Worm (Caenorhabditis elegans): ENCODE measurements around the gene C12D8.9.

Gene C12D8.9

DNA sequence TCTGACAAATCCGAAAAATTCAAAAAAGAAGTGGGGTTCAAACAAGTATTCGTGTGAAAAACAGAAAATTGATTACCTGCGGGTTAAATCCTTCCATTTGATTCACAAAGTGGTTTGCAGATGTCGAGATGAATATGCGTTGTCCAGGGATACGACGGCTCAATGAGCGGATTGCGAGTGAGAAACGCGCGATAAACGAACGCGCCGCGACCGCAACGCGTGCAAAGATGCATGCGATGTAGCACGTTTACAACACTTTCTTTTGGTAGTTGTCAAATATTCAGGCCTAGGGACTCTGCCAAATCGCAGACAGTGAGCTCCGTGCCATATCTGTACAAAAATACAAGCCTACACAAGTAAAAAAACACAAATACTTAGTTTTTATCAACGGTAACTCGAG is 4.3 kb downstream of the C12D8.9 start, which contains the start of gene fubl-1 (continued):
- no peak for TF ChIP-seq elt-3 (tag; optimal IDR thresholded peaks at IDR 0.05)
- no peak for TF ChIP-seq unc-30 (tag; optimal IDR thresholded peaks at IDR 0.05)
- TF ChIP-seq nhr-71 (tag; optimal IDR thresholded peaks at IDR 0.05): peak; percentile 24
- no peak for TF ChIP-seq nhr-19 (GFP tag; conservative IDR thresholded peaks at IDR 0.05)
- TF ChIP-seq unc-130 (tag; optimal IDR thresholded peaks at IDR 0.05): no peak
- TF ChIP-seq ceh-82 (tag; optimal IDR thresholded peaks at IDR 0.05): peak in 1 of 3 experiments; percentile 61
- no peak for TF ChIP-seq nhr-77 (tag; optimal IDR thresholded peaks at IDR 0.05)
- TF ChIP-seq jun-1 (tag; optimal IDR thresholded peaks at IDR 0.05): no peak
- TF ChIP-seq lin-14 (GFP tag; optimal IDR thresholded peaks at IDR 0.05): peak; percentile 43
- peak in 2 of 3 experiments; percentile 41 to 62 for TF ChIP-seq dpl-1 (GFP tag; optimal IDR thresholded peaks at IDR 0.05)
- no peak for TF ChIP-seq lin-13 (GFP tag; optimal IDR thresholded peaks at IDR 0.05)
- no peak for TF ChIP-seq sup-37 (GFP tag; optimal IDR thresholded peaks at IDR 0.05)
- TF ChIP-seq grh-1 (GFP tag; IDR thresholded peaks at IDR 0.05): no peak
- no peak for TF ChIP-seq rnt-1 (tag; optimal IDR thresholded peaks at IDR 0.05)
- no peak for TF ChIP-seq ets-5 (GFP tag; IDR thresholded peaks at IDR 0.05)
- TF ChIP-seq fkh-8 (tag; optimal IDR thresholded peaks at IDR 0.05): peak; percentile 74
- no peak for TF ChIP-seq nhr-85 (tag)
- no peak for TF ChIP-seq pag-3 (tag; optimal IDR thresholded peaks at IDR 0.05; ENCODE audit: borderline replicate concordance, insufficient read depth)
- TF ChIP-seq F16B12.6 (tag; optimal IDR thresholded peaks at IDR 0.05): no peak
- TF ChIP-seq pqm-1 (tag; optimal IDR thresholded peaks at IDR 0.05): no peak

DNA sequence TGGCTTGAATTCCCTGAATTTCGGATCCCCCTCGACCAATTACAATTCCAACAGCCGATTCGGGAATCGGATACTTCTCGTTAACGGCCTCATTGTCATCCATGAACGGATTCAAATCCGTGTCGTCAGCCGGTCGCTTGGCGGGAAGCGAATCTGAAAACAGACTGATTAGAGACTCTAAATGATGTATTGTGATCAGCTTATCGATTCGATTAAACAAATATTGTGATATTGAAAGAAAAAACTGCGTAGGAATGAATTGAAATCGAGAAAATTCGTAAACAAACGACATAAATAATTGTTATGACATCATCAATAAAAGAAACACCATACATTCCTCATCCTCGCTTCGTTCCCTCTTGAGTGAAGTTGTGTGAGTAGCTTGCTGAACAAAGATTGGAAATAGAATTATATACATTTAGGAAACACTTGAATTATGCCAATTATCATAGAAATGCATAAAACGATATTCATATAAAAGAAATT is 5.0 kb downstream of the C12D8.9 start:
- TF ChIP-seq nhr-85 (tag) (peak; percentile 53), tbx-2 (tag; optimal IDR thresholded peaks at IDR 0.05) (no peak), pag-3 (tag; optimal IDR thresholded peaks at IDR 0.05; ENCODE audit: borderline replicate concordance, insufficient read depth) (no peak), aly-2 (tag; optimal IDR thresholded peaks at IDR 0.05) (no peak), efl-1 (optimal IDR thresholded peaks at IDR 0.05) (no peak), efl-1 (GFP tag; optimal IDR thresholded peaks at IDR 0.05 in 1 of 2) (peak in 1 of 2 experiments; percentile 11), mdl-1 (tag; optimal IDR thresholded peaks at IDR 0.05) (no peak)

DNA sequence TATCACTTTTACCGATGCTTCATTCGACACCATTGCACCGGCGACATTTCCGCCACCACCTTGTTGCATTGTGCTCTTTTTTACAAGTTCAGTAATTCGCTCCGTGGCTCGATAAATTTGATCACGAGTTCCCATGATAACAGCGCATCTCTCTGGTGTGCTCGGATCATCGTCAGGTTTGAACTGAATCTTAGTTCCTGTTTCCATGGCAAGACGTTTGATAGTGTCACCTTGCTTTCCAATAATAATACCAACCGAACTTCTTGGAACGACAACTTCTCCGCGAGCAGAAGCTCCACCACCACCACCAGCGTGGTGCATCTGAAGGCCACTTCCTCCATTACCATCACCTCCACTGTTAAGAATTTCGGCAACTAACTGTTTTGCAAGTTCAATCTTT is 5.8 kb downstream of the C12D8.9 start:
- TF ChIP-seq lir-3 (tag; optimal IDR thresholded peaks at IDR 0.05; ENCODE audit: poor library complexity): no peak
- no peak for TF ChIP-seq lin-15B (tag; optimal IDR thresholded peaks at IDR 0.05)
- no peak for TF ChIP-seq Y116A8C.19 (tag; optimal IDR thresholded peaks at IDR 0.05; ENCODE audit: borderline replicate concordance)
- no peak for TF ChIP-seq unc-30 (tag; optimal IDR thresholded peaks at IDR 0.05)
- TF ChIP-seq nhr-77 (tag; optimal IDR thresholded peaks at IDR 0.05): no peak
- no peak for TF ChIP-seq nhr-237 (tag; optimal IDR thresholded peaks at IDR 0.05)
- TF ChIP-seq mef-2 (tag; optimal IDR thresholded peaks at IDR 0.05): no peak
- no peak for TF ChIP-seq mab-9 (GFP tag; IDR thresholded peaks at IDR 0.05)
- no peak for TF ChIP-seq unc-86 (tag; optimal IDR thresholded peaks at IDR 0.05)

DNA sequence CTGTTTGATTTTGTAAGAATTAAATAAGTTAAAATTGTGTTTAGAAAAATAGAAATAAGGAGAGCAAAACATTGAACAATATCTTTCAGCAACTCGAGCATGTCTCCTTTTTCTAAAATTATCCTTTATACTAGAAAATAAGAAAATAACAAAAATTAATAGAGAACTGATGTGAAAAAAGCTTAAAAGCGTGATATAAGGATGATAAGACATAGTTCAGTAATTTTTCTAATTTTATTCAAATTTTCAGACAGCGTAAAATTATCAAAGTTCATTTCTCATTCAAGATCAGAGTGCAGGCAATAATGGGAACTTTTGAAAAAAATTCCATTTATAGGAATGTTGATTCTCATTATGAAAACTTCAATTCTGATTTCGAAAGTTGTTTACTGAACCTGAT is 9.7 kb downstream of the C12D8.9 start, which contains the start of gene str-182:
Gene str-182, minus strand, starts transcription at position 101 of the 400 bp plus-strand sequence.
- TF ChIP-seq fkh-8 (tag; optimal IDR thresholded peaks at IDR 0.05): peak; percentile 41
- TF ChIP-seq nhr-71 (tag; optimal IDR thresholded peaks at IDR 0.05): peak; percentile 12
- TF ChIP-seq isw-1 (GFP tag; IDR thresholded peaks at IDR 0.05): no peak

DNA sequence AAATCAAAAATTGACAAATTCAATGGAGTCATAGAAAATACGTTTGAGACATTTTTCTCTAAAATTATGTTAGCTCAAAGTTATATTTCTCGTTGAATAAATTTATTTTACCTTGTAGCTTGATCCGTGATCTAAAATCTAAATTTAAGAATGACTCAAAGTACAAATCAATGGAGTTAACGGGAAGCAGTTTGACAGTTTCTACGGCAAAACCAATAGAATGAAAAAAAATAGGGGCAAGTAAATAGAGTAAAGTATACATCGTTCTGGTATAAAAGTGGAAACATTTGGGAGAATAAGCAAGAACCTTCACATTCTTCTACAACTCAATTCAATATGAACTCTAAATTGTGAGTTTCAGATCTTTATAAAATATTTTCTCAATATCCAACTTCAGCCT is 12.1 kb downstream of the C12D8.9 start, which contains the start of gene fipr-6:
Gene fipr-6, plus strand, starts transcription at position 301 of the 400 bp plus-strand sequence.
- TF ChIP-seq snu-23 (GFP tag; optimal IDR thresholded peaks at IDR 0.05) (no peak), aha-1 (tag; optimal IDR thresholded peaks at IDR 0.05) (no peak)

Measured in whole organism, L1 larva.